Worm (Caenorhabditis elegans): ENCODE data around the gene M163.5.

DNA sequence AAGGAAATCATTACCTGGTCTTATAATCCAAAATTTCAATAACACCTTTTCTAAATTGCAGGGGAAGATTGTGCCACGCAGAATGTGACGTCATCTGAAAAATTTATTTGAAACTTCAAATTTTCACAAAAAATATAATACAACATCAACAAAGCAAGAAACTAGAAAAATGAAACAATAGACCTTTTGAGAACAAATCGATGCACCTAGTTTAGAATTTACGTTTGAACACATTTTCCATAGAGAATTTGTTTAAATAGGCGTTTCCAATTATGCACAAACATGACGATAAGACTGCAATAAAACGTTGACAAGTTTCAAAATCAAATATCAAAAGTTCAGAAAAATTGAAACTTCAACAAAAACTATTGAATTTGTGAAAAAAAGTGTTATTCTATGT lies 39.0 kb downstream of the M163.5 start, which contains the start of gene fbxa-141:
- TF ChIP-seq unc-62 (GFP tag; optimal IDR thresholded peaks at IDR 0.05) (no peak), ceh-43 (GFP tag; optimal IDR thresholded peaks at IDR 0.05) (no peak), nhr-12 (tag; optimal IDR thresholded peaks at IDR 0.05) (no peak), ceh-39 (tag; optimal IDR thresholded peaks at IDR 0.05) (no peak), ztf-11 (tag; optimal IDR thresholded peaks at IDR 0.05) (no peak), pha-4 (tag; optimal IDR thresholded peaks at IDR 0.05) (no peak), ces-1 (GFP tag; optimal IDR thresholded peaks at IDR 0.05) (no peak), lin-13 (tag; optimal IDR thresholded peaks at IDR 0.05) (no peak)
